Fruit fly (Drosophila melanogaster) whole organism, adult: ENCODE results near the gene ScsbetaG.

Experiments
- CG11617 ChIP-seq: fragments of 200-800 bp; sonication (Bioruptor generic); optimal IDR thresholded peaks from 2 replicates; lab custom pipeline; 2017; ENCODE audit warnings: mild to moderate bottlenecking, missing biosample characterization, missing genetic modification reagents, missing genetic modification characterization
- CG12768 ChIP-seq: fragments of 200-800 bp; sonication (Bioruptor generic); optimal IDR thresholded peaks from 2 replicates; lab custom pipeline; 2017; ENCODE audit warnings: missing biosample characterization, missing genetic modification characterization, mild to moderate bottlenecking, moderate library complexity, missing genetic modification reagents
- CG14711 ChIP-seq: fragments of 200-800 bp; sonication (Bioruptor generic); optimal IDR thresholded peaks from 2 replicates; lab custom pipeline; 2018; ENCODE audit warnings: missing biosample characterization, mild to moderate bottlenecking, missing genetic modification characterization, moderate library complexity
- CG1620 ChIP-seq: fragments of 200-800 bp; sonication (Bioruptor generic); optimal IDR thresholded peaks from 2 replicates; lab custom pipeline; 2016; ENCODE audit warnings: missing biosample characterization, missing genetic modification characterization
- CG33017 ChIP-seq: fragments of 200-800 bp; sonication (Bioruptor generic); optimal IDR thresholded peaks from 2 replicates; lab custom pipeline; 2018; ENCODE audit warnings: missing biosample characterization, mild to moderate bottlenecking, missing genetic modification characterization, moderate library complexity
- CG5204 ChIP-seq: fragments of 200-800 bp; sonication (Bioruptor generic); optimal IDR thresholded peaks from 2 replicates; lab custom pipeline; 2016; ENCODE audit warnings: missing biosample characterization, missing genetic modification characterization
- CG7045 ChIP-seq: fragments of 200-800 bp; sonication (Bioruptor generic); optimal IDR thresholded peaks from 2 replicates; lab custom pipeline; 2017; ENCODE audit warnings: missing biosample characterization, mild to moderate bottlenecking, missing genetic modification characterization
- CG7101 ChIP-seq: fragments of 200-800 bp; sonication (Bioruptor generic); optimal IDR thresholded peaks from 2 replicates; lab custom pipeline; 2018; ENCODE audit warnings: missing biosample characterization, mild to moderate bottlenecking, missing genetic modification characterization, moderate library complexity
- Clk ChIP-seq: fragments of 200-800 bp; sonication (Bioruptor generic); optimal IDR thresholded peaks from 2 replicates; lab custom pipeline; 2017; ENCODE audit warnings: missing biosample characterization, missing genetic modification characterization
- Crg-1 ChIP-seq: fragments of 200-800 bp; sonication (Bioruptor generic); optimal IDR thresholded peaks from 2 replicates; lab custom pipeline; 2016; ENCODE audit warnings: missing biosample characterization, missing genetic modification characterization
- Hr96 ChIP-seq: fragments of 200-800 bp; sonication (Bioruptor generic); optimal IDR thresholded peaks from 2 replicates; lab custom pipeline; 2016; ENCODE audit warnings: missing biosample characterization, missing genetic modification characterization
- Mnt ChIP-seq: fragments of 200-800 bp; sonication (Bioruptor generic); optimal IDR thresholded peaks from 2 replicates; lab custom pipeline; 2016; ENCODE audit warnings: missing biosample characterization, mild to moderate bottlenecking, missing genetic modification characterization
- bab1 ChIP-seq: fragments of 200-800 bp; sonication (Bioruptor generic); optimal IDR thresholded peaks from 3 replicates; lab custom pipeline; 2019; ENCODE audit warnings: missing biosample characterization, mild to moderate bottlenecking, missing genetic modification characterization, moderate library complexity
- cic ChIP-seq: fragments of 200-800 bp; sonication (Bioruptor generic); optimal IDR thresholded peaks from 2 replicates; lab custom pipeline; 2017; ENCODE audit warnings: missing biosample characterization, mild to moderate bottlenecking, missing genetic modification characterization, moderate library complexity
- cnc ChIP-seq, 2 experiments: fragments of >200 bp; optimal IDR thresholded peaks; 2 replicates each; lab custom pipeline; 2017
- kay ChIP-seq: fragments of 200-800 bp; sonication (Bioruptor generic); peaks from one replicate; lab custom pipeline; 2016; ENCODE audit warnings: missing biosample characterization, missing genetic modification characterization, borderline replicate concordance
- ovo ChIP-seq: fragments of 200-800 bp; sonication (Bioruptor generic); optimal IDR thresholded peaks from 2 replicates; lab custom pipeline; 2016; ENCODE audit warnings: missing biosample characterization, missing genetic modification characterization
- pad ChIP-seq: fragments of 200-800 bp; sonication (Bioruptor generic); optimal IDR thresholded peaks from 3 replicates; lab custom pipeline; 2017; ENCODE audit warnings: missing biosample characterization, missing genetic modification characterization, mild to moderate bottlenecking, moderate library complexity, missing genetic modification reagents
- tj ChIP-seq: fragments of 200-800 bp; sonication (Bioruptor generic); optimal IDR thresholded peaks from 3 replicates; lab custom pipeline; 2017; ENCODE audit warnings: missing biosample characterization, mild to moderate bottlenecking, missing genetic modification characterization, moderate library complexity
- toe ChIP-seq: fragments of 200-800 bp; sonication (Bioruptor generic); optimal IDR thresholded peaks from 2 replicates; lab custom pipeline; 2016; ENCODE audit warnings: missing biosample characterization, missing genetic modification characterization

The ScsbetaG gene

dm6 chr3L:5563309-5564182, at the start of gene ScsbetaG, which contains the start of gene Sras:
Gene ScsbetaG (minus strand): TSS chr3L:5563691.
Gene Sras (plus strand): TSS chr3L:5563774.
- no peak for TF ChIP-seq Crg-1 (GFP tag; lab: Kevin White, UChicago)
- TF ChIP-seq CG14711 (tag; lab: Kevin White, UChicago): no peak
- no peak for TF ChIP-seq Mnt
- no peak for TF ChIP-seq CG7101 (tag; lab: Kevin White, UChicago)
- peak; percentile 8 for TF ChIP-seq tj (GFP tag; lab: Kevin White, UChicago)
- no peak for TF ChIP-seq Hr96
- TF ChIP-seq CG12768 (GFP tag; lab: Kevin White, UChicago): no peak
- no peak for TF ChIP-seq pad (GFP tag; lab: Kevin White, UChicago)
- TF ChIP-seq Clk (GFP tag; lab: Kevin White, UChicago): no peak
- no peak for TF ChIP-seq CG1620 (GFP tag; lab: Kevin White, UChicago)
- no peak for TF ChIP-seq cnc (optimal IDR thresholded peaks at IDR 0.05; lab: Kevin White, UChicago)
- TF ChIP-seq CG7045 (GFP tag; lab: Kevin White, UChicago): no peak
- peak; percentile 25 for TF ChIP-seq kay (GFP tag; lab: Kevin White, UChicago)
- TF ChIP-seq cic: no peak
- TF ChIP-seq CG11617 (GFP tag; lab: Kevin White, UChicago): no peak
- peak; percentile 74 for TF ChIP-seq bab1 (GFP tag; lab: Kevin White, UChicago)

- peak; percentile 58 for TF ChIP-seq CG33017 (tag; lab: Kevin White, UChicago)
- peak; percentile 66 for TF ChIP-seq kay (GFP tag; lab: Kevin White, UChicago)
- TF ChIP-seq CG7045 (GFP tag; lab: Kevin White, UChicago): peak; percentile 25
- peak; percentile 22 for TF ChIP-seq CG14711 (tag; lab: Kevin White, UChicago)
- TF ChIP-seq CG7101 (tag; lab: Kevin White, UChicago): peak; percentile 14
- no peak for TF ChIP-seq bab1 (GFP tag; lab: Kevin White, UChicago)
These were observed 48.3 kb upstream of the ScsbetaG start for dm6 chr3L:5611732-5612250.

DNA sequence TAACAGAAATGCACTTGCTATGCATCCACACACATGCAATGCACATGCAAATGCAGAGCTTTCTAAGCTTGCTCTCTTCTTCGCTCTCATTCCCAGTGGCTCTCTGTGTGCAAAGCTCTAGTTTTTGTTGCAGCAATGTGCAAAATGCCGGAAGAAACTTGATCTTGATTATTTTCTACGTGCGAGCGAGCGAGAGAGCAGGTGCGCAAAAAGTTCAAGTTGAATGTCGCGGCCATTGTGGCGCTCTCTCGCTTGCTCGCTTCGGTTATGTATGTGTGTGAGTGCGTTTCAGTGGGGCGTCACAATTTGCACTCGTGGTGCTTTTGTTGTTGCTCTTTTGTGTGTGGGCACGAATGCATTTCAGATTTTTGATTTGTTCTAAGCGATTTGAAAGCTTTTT, 47.1 kb upstream of the ScsbetaG start:
- TF ChIP-seq Mnt: peak; percentile 53
- no peak for TF ChIP-seq toe
- peak; percentile 0 for TF ChIP-seq CG33017 (tag; lab: Kevin White, UChicago)
- TF ChIP-seq Clk (GFP tag; lab: Kevin White, UChicago): no peak
- TF ChIP-seq CG12768 (GFP tag; lab: Kevin White, UChicago): peak; percentile 47
- peak; percentile 14 for TF ChIP-seq bab1 (GFP tag; lab: Kevin White, UChicago)
- no peak for TF ChIP-seq CG1620 (GFP tag; lab: Kevin White, UChicago)
- TF ChIP-seq cnc (optimal IDR thresholded peaks at IDR 0.05; lab: Kevin White, UChicago): no peak
- no peak for TF ChIP-seq pad (GFP tag; lab: Kevin White, UChicago)
- no peak for TF ChIP-seq CG5204 (GFP tag; lab: Kevin White, UChicago)
- TF ChIP-seq cic: peak; percentile 71
- no peak for TF ChIP-seq CG11617 (GFP tag; lab: Kevin White, UChicago)
- no peak for TF ChIP-seq Hr96
- no peak for TF ChIP-seq kay (GFP tag; lab: Kevin White, UChicago)
- TF ChIP-seq CG7045 (GFP tag; lab: Kevin White, UChicago): no peak
- TF ChIP-seq tj (GFP tag; lab: Kevin White, UChicago): peak; percentile 28
- no peak for TF ChIP-seq Crg-1 (GFP tag; lab: Kevin White, UChicago)
- TF ChIP-seq CG14711 (tag; lab: Kevin White, UChicago): no peak
- TF ChIP-seq ovo (GFP tag; lab: Kevin White, UChicago): no peak
- peak; percentile 24 for TF ChIP-seq CG7101 (tag; lab: Kevin White, UChicago)

DNA sequence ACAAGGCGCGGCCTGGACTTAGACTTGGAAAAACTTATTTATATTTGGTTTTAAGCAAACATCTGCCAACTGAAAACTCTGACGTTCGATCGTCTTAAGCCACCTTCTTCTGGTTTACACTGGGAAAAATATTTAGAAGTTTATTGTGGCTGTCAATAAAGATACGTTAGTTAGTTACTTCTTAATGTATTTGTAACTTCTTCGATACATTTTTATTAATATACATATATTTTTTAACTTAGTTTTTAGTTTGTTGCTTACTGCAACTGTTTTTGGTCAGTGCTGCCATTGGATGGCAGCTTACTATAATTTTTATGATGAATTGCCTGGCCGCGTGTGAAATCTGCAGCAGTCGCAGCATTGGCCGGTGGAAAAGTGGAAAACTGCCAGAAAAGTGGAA, 46.0 kb upstream of the ScsbetaG start:
- TF ChIP-seq CG7045 (GFP tag; lab: Kevin White, UChicago) (no peak), Clk (GFP tag; lab: Kevin White, UChicago) (no peak)

DNA sequence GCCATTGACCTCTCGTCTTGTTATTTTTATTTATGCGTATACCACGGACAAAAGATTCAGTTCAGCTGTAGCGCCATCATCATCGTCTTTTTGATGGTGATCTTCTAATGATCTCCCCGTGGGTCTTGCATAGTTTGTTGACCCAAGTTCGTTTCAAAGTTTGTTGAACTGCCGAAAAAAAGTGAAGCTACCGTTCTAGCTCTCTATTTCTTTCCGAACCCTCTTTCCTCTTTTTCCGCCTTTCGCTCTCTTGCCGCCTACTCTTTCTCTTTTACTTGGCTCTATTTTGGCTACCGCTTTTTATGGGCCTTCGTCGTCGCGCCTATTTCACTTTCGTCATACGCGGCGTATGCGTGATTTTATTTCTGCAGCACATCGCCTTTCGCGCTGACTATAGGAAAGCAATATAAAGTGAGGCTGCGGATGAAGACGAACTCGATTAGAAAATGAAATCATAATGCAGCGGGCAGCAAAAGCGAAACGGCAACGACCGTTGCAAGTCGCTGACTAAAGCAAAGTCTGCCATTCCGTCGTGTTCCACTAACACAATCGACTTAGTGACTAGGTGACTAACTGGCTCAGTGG, 45.4 kb upstream of the ScsbetaG start:
- no peak for TF ChIP-seq Mnt
- TF ChIP-seq CG7045 (GFP tag; lab: Kevin White, UChicago): no peak
- TF ChIP-seq CG33017 (tag; lab: Kevin White, UChicago): no peak
- no peak for TF ChIP-seq pad (GFP tag; lab: Kevin White, UChicago)
- TF ChIP-seq CG12768 (GFP tag; lab: Kevin White, UChicago): no peak
- no peak for TF ChIP-seq CG1620 (GFP tag; lab: Kevin White, UChicago)
- no peak for TF ChIP-seq CG5204 (GFP tag; lab: Kevin White, UChicago)

DNA sequence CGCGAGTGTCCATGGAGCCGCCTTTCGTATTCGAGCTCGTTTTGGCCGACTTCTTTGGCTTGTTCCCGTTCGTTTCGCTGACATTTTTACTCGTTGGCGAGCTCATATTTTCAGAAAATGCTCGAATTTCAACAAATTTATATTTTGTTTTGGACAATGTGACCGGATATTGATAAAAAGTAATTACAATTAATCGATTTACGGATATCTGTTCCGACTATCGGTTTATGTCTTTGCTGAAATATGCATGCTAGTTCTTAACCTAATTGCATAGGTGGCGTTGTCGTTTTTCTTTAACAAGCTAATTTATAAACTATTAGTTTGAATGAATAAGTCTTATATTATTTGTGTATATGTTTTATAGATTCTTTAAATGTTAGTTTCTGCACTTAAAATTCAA, 44.6 kb upstream of the ScsbetaG start, which contains the start of gene Eaf6:
Gene Eaf6, minus strand, starts transcription at position 173 of the 400 bp plus-strand sequence.
- TF ChIP-seq bab1 (GFP tag; lab: Kevin White, UChicago): no peak
- no peak for TF ChIP-seq ovo (GFP tag; lab: Kevin White, UChicago)
- peak; percentile 19 for TF ChIP-seq Mnt
- no peak for TF ChIP-seq toe
- TF ChIP-seq CG14711 (tag; lab: Kevin White, UChicago): no peak
- TF ChIP-seq CG11617 (GFP tag; lab: Kevin White, UChicago): no peak
- TF ChIP-seq Hr96: no peak
- TF ChIP-seq Clk (GFP tag; lab: Kevin White, UChicago): no peak
- TF ChIP-seq Crg-1 (GFP tag; lab: Kevin White, UChicago): no peak
